Fruit fly (Drosophila melanogaster) whole organism, adult: ENCODE results near the gene Paics.
A peak's percentile ranks its signal among the peaks of the same experiment; 100 is the strongest.

Experiments used
- CG11617 ChIP-seq: fragments of 200-800 bp; sonication (Bioruptor generic); optimal IDR thresholded peaks from 2 replicates; lab custom pipeline; 2017; ENCODE audit warnings: mild to moderate bottlenecking, missing biosample characterization, missing genetic modification reagents, missing genetic modification characterization
- CG12768 ChIP-seq: fragments of 200-800 bp; sonication (Bioruptor generic); optimal IDR thresholded peaks from 2 replicates; lab custom pipeline; 2017; ENCODE audit warnings: missing biosample characterization, missing genetic modification characterization, mild to moderate bottlenecking, moderate library complexity, missing genetic modification reagents
- CG14711 ChIP-seq: fragments of 200-800 bp; sonication (Bioruptor generic); optimal IDR thresholded peaks from 2 replicates; lab custom pipeline; 2018; ENCODE audit warnings: missing biosample characterization, mild to moderate bottlenecking, missing genetic modification characterization, moderate library complexity
- CG1620 ChIP-seq: fragments of 200-800 bp; sonication (Bioruptor generic); optimal IDR thresholded peaks from 2 replicates; lab custom pipeline; 2016; ENCODE audit warnings: missing biosample characterization, missing genetic modification characterization
- CG33017 ChIP-seq: fragments of 200-800 bp; sonication (Bioruptor generic); optimal IDR thresholded peaks from 2 replicates; lab custom pipeline; 2018; ENCODE audit warnings: missing biosample characterization, mild to moderate bottlenecking, missing genetic modification characterization, moderate library complexity
- CG5204 ChIP-seq: fragments of 200-800 bp; sonication (Bioruptor generic); optimal IDR thresholded peaks from 2 replicates; lab custom pipeline; 2016; ENCODE audit warnings: missing biosample characterization, missing genetic modification characterization
- CG7045 ChIP-seq: fragments of 200-800 bp; sonication (Bioruptor generic); optimal IDR thresholded peaks from 2 replicates; lab custom pipeline; 2017; ENCODE audit warnings: missing biosample characterization, mild to moderate bottlenecking, missing genetic modification characterization
- CG7101 ChIP-seq: fragments of 200-800 bp; sonication (Bioruptor generic); optimal IDR thresholded peaks from 2 replicates; lab custom pipeline; 2018; ENCODE audit warnings: missing biosample characterization, mild to moderate bottlenecking, missing genetic modification characterization, moderate library complexity
- Clk ChIP-seq: fragments of 200-800 bp; sonication (Bioruptor generic); optimal IDR thresholded peaks from 2 replicates; lab custom pipeline; 2017; ENCODE audit warnings: missing biosample characterization, missing genetic modification characterization
- Crg-1 ChIP-seq: fragments of 200-800 bp; sonication (Bioruptor generic); optimal IDR thresholded peaks from 2 replicates; lab custom pipeline; 2016; ENCODE audit warnings: missing biosample characterization, missing genetic modification characterization
- Hr96 ChIP-seq: fragments of 200-800 bp; sonication (Bioruptor generic); optimal IDR thresholded peaks from 2 replicates; lab custom pipeline; 2016; ENCODE audit warnings: missing biosample characterization, missing genetic modification characterization
- Mnt ChIP-seq: fragments of 200-800 bp; sonication (Bioruptor generic); optimal IDR thresholded peaks from 2 replicates; lab custom pipeline; 2016; ENCODE audit warnings: missing biosample characterization, mild to moderate bottlenecking, missing genetic modification characterization
- bab1 ChIP-seq: fragments of 200-800 bp; sonication (Bioruptor generic); optimal IDR thresholded peaks from 3 replicates; lab custom pipeline; 2019; ENCODE audit warnings: missing biosample characterization, mild to moderate bottlenecking, missing genetic modification characterization, moderate library complexity
- cic ChIP-seq: fragments of 200-800 bp; sonication (Bioruptor generic); optimal IDR thresholded peaks from 2 replicates; lab custom pipeline; 2017; ENCODE audit warnings: missing biosample characterization, mild to moderate bottlenecking, missing genetic modification characterization, moderate library complexity
- cnc ChIP-seq, 2 experiments: fragments of >200 bp; optimal IDR thresholded peaks; 2 replicates each; lab custom pipeline; 2017
- kay ChIP-seq: fragments of 200-800 bp; sonication (Bioruptor generic); peaks from one replicate; lab custom pipeline; 2016; ENCODE audit warnings: missing biosample characterization, missing genetic modification characterization, borderline replicate concordance
- ovo ChIP-seq: fragments of 200-800 bp; sonication (Bioruptor generic); optimal IDR thresholded peaks from 2 replicates; lab custom pipeline; 2016; ENCODE audit warnings: missing biosample characterization, missing genetic modification characterization
- pad ChIP-seq: fragments of 200-800 bp; sonication (Bioruptor generic); optimal IDR thresholded peaks from 3 replicates; lab custom pipeline; 2017; ENCODE audit warnings: missing biosample characterization, missing genetic modification characterization, mild to moderate bottlenecking, moderate library complexity, missing genetic modification reagents
- tj ChIP-seq: fragments of 200-800 bp; sonication (Bioruptor generic); optimal IDR thresholded peaks from 3 replicates; lab custom pipeline; 2017; ENCODE audit warnings: missing biosample characterization, mild to moderate bottlenecking, missing genetic modification characterization, moderate library complexity
- toe ChIP-seq: fragments of 200-800 bp; sonication (Bioruptor generic); optimal IDR thresholded peaks from 2 replicates; lab custom pipeline; 2016; ENCODE audit warnings: missing biosample characterization, missing genetic modification characterization

Gene Paics

dm6 chrX:12722009-12722408 is 38.4 kb downstream of the Paics start:
- no peak for TF ChIP-seq CG11617 (GFP tag; lab: Kevin White, UChicago)
- peak; percentile 100 for TF ChIP-seq tj (GFP tag; lab: Kevin White, UChicago)

- TF ChIP-seq toe (GFP tag; lab: Kevin White, UChicago), result no peak
- no peak for TF ChIP-seq bab1 (GFP tag; lab: Kevin White, UChicago)
- peak; percentile 15 for TF ChIP-seq CG11617 (GFP tag; lab: Kevin White, UChicago)
- TF ChIP-seq CG7045, result no peak
- TF ChIP-seq CG33017, result no peak
- peak; percentile 52 for TF ChIP-seq pad (GFP tag; lab: Kevin White, UChicago)
- TF ChIP-seq Crg-1 (GFP tag; lab: Kevin White, UChicago), result no peak
- peak; percentile 14 for TF ChIP-seq Clk
- no peak for TF ChIP-seq CG1620 (GFP tag; lab: Kevin White, UChicago)
- peak; percentile 49 for TF ChIP-seq Mnt
- TF ChIP-seq Hr96 (GFP tag; lab: Kevin White, UChicago), result no peak
- TF ChIP-seq kay (GFP tag; lab: Kevin White, UChicago), result peak; percentile 83
- TF ChIP-seq cic, result peak; percentile 69
- peak; percentile 5 for TF ChIP-seq CG14711 (tag; lab: Kevin White, UChicago)
- TF ChIP-seq tj (GFP tag; lab: Kevin White, UChicago), result peak; percentile 39
- TF ChIP-seq ovo (GFP tag; lab: Kevin White, UChicago), result peak; percentile 86
- TF ChIP-seq cnc (optimal IDR thresholded peaks at IDR 0.05; lab: Kevin White, UChicago), result no peak
- no peak for TF ChIP-seq CG7101
- TF ChIP-seq CG12768 (GFP tag; lab: Kevin White, UChicago), result peak; percentile 53
- no peak for TF ChIP-seq CG5204 (GFP tag; lab: Kevin White, UChicago)
Observed at dm6 chrX:12721111-12721869, 39.1 kb downstream of the Paics start.

dm6 chrX:12719940-12720355 is 40.5 kb downstream of the Paics start:
- TF ChIP-seq tj (GFP tag; lab: Kevin White, UChicago) (no peak), CG7045 (no peak), cnc (optimal IDR thresholded peaks at IDR 0.05; lab: Kevin White, UChicago) (no peak), kay (GFP tag; lab: Kevin White, UChicago) (peak; percentile 91)

DNA sequence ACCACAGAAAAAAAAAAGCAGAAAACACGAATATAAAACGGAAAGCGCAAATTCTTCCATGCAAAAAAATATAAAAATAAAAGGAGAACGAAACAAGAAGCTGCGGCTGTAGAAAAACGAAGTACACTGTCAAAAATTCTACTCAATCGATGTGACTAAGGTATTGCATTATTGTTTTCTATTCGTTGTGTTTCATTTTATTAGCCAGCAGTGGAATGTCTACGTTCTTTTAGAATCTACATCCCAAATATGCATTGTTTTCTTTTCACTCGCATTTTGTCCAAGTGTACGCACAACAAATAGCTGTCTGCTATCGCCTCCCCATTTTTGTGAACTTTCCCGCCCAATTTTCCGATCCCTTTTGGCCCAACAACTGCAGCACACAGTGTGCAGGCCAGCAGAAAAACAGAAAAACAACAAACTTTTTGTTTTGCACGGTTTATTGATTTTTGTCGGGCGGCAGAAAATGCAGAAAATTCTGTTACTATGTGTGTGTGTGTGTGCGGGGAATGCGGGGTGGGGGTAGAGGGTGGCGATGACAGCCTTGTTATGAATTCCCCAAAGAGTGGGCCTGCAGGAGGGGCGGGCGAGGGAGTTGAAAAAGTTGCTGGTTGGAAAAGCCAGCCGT is 41.2 kb downstream of the Paics start:
- TF ChIP-seq CG5204 (GFP tag; lab: Kevin White, UChicago) (peak; percentile 59), toe (GFP tag; lab: Kevin White, UChicago) (no peak), CG7101 (peak; percentile 74), CG33017 (peak; percentile 48), bab1 (GFP tag; lab: Kevin White, UChicago) (peak; percentile 21), CG12768 (GFP tag; lab: Kevin White, UChicago) (peak; percentile 30), CG1620 (GFP tag; lab: Kevin White, UChicago) (peak; percentile 41), pad (GFP tag; lab: Kevin White, UChicago) (no peak), Hr96 (GFP tag; lab: Kevin White, UChicago) (no peak), Clk (peak; percentile 53), kay (GFP tag; lab: Kevin White, UChicago) (no peak), tj (GFP tag; lab: Kevin White, UChicago) (peak; percentile 66), CG14711 (tag; lab: Kevin White, UChicago) (peak; percentile 70), CG11617 (GFP tag; lab: Kevin White, UChicago) (peak; percentile 68), CG7045 (peak; percentile 58), Mnt (peak; percentile 1)

- peak; percentile 46 for TF ChIP-seq ovo (GFP tag; lab: Kevin White, UChicago)
- TF ChIP-seq CG1620 (GFP tag; lab: Kevin White, UChicago), result no peak
- no peak for TF ChIP-seq CG5204 (GFP tag; lab: Kevin White, UChicago)
- TF ChIP-seq Crg-1 (GFP tag; lab: Kevin White, UChicago), result no peak
- TF ChIP-seq CG14711 (tag; lab: Kevin White, UChicago), result no peak
- TF ChIP-seq pad (GFP tag; lab: Kevin White, UChicago), result peak; percentile 14
- no peak for TF ChIP-seq CG11617 (GFP tag; lab: Kevin White, UChicago)
- TF ChIP-seq toe (GFP tag; lab: Kevin White, UChicago), result no peak
- TF ChIP-seq CG33017, result no peak
- TF ChIP-seq tj (GFP tag; lab: Kevin White, UChicago), result no peak
- no peak for TF ChIP-seq cic
- no peak for TF ChIP-seq CG7045
- TF ChIP-seq CG7101, result no peak
- no peak for TF ChIP-seq Clk
Observed at dm6 chrX:12718625-12719024, 41.8 kb downstream of the Paics start.

DNA sequence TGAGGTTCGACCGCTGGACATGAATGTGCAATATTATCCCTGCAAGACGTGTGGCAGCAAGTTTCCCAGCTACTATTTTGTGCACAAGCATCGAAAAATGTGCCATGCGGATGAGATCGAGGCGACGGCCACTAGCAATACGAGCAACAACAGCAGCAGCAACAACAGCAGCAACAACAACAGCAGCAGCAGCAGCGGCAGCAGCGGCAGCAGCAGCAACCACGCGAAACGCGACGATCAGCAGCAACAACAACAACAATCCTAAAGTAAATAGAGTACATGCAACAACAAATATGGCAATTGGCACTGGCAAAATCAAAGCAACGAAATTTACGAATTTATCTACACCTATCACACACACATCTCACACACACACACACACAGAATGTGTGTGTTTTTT is 52.1 kb downstream of the Paics start:
- TF ChIP-seq ovo (GFP tag; lab: Kevin White, UChicago), result no peak
- TF ChIP-seq cnc (optimal IDR thresholded peaks at IDR 0.05; lab: Kevin White, UChicago), result no peak
- TF ChIP-seq CG12768 (GFP tag; lab: Kevin White, UChicago), result no peak
- no peak for TF ChIP-seq CG14711 (tag; lab: Kevin White, UChicago)
- TF ChIP-seq tj (GFP tag; lab: Kevin White, UChicago), result no peak
- TF ChIP-seq kay (GFP tag; lab: Kevin White, UChicago), result no peak
- no peak for TF ChIP-seq CG7101
- TF ChIP-seq toe (GFP tag; lab: Kevin White, UChicago), result no peak
- no peak for TF ChIP-seq Crg-1 (GFP tag; lab: Kevin White, UChicago)
- TF ChIP-seq Mnt, result no peak
- TF ChIP-seq Clk, result no peak
- no peak for TF ChIP-seq cic
- TF ChIP-seq pad (GFP tag; lab: Kevin White, UChicago), result no peak
- no peak for TF ChIP-seq bab1 (GFP tag; lab: Kevin White, UChicago)
- no peak for TF ChIP-seq CG33017
- TF ChIP-seq CG5204 (GFP tag; lab: Kevin White, UChicago), result no peak
